Fruit fly (Drosophila melanogaster): ENCODE data around the gene CG15554.

Gene CG15554

dm6 chr3R:31168429-31168828, 42.5 kb downstream of the CG15554 start:
- TF ChIP-seq rn (GFP tag; IDR thresholded peaks at IDR 0.05) (no peak), gl (tag; optimal IDR thresholded peaks at IDR 0.05) (no peak), EcR (GFP tag; optimal IDR thresholded peaks at IDR 0.05) (no peak), Snoo (tag; optimal IDR thresholded peaks at IDR 0.05) (no peak), CG10348 (GFP tag; IDR thresholded peaks at IDR 0.05) (no peak), CG8301 (tag; optimal IDR thresholded peaks at IDR 0.05) (no peak), CG14655 (GFP tag; optimal IDR thresholded peaks at IDR 0.05) (no peak), CG8159 (tag; optimal IDR thresholded peaks at IDR 0.05) (no peak), CG13204 (GFP tag; optimal IDR thresholded peaks at IDR 0.05) (no peak), Pif1A (GFP tag; optimal IDR thresholded peaks at IDR 0.05) (no peak), CG32121 (GFP tag; IDR thresholded peaks at IDR 0.05) (no peak), CG15710 (tag; optimal IDR thresholded peaks at IDR 0.05) (no peak), D1 (tag; optimal IDR thresholded peaks at IDR 0.05) (no peak), CG17806 (tag; optimal IDR thresholded peaks at IDR 0.05) (no peak), CG12605 (GFP tag; IDR thresholded peaks at IDR 0.05) (no peak), Pif1B (GFP tag; optimal IDR thresholded peaks at IDR 0.05) (no peak), CG4496 (GFP tag; IDR thresholded peaks at IDR 0.05) (no peak), fd96Ca (GFP tag; IDR thresholded peaks at IDR 0.05) (no peak)

DNA sequence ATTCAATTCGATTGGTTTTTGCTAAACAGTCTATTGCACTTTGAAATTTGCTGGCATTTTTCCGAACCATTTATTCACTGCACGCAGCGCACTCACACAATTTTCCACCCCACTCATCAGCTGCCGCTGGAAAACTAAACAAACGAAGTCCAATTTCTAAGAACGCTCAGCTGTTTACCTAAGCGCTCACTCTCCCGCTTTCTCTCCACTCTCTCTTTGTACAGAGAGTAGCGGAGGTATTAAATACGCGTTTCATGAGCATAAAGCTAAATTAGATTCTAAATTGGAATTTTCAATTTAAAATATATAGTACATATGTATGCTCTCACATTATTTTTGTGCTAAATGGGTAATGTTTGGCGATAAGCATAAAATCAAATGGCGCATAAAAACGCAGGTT, 43.0 kb downstream of the CG15554 start, which contains the start of gene stops:
TSS of gene stops (minus strand) at position 139 of the 400 bp plus-strand sequence.
- TF ChIP-seq CG17806 (tag; optimal IDR thresholded peaks at IDR 0.05): no peak
- TF ChIP-seq Ets98B (GFP tag; IDR thresholded peaks at IDR 0.05): peak; percentile 25; the same call in 1 of the 2 replicates

Measured in whole organism, pupa.